Worm (Caenorhabditis elegans): ENCODE measurements around the gene pho-4.

ce11 chrII:5218349-5218748, 19.9 kb downstream of the pho-4 start:
- TF ChIP-seq nhr-90 (tag; optimal IDR thresholded peaks at IDR 0.05), result no peak
- no peak for TF ChIP-seq gei-17 (GFP tag; optimal IDR thresholded peaks at IDR 0.05)
- TF ChIP-seq aptf-3 (GFP tag; IDR thresholded peaks at IDR 0.05), result no peak
- no peak for TF ChIP-seq lin-26 (GFP tag; IDR thresholded peaks at IDR 0.05)
